Worm (Caenorhabditis elegans) whole organism, late embryonic: ENCODE data around the gene tbx-36.

Experiments used
- ahr-1 ChIP-seq: sonication (generic microtip); optimal IDR thresholded peaks from 2 replicates; lab custom pipeline; 2016; ENCODE audit warnings: missing genetic modification characterization, missing compliant biosample characterization
- ama-1 ChIP-seq: fragments of 150-350 bp; optimal IDR thresholded peaks from 2 replicates; lab custom pipeline; 2014
- ceh-19 ChIP-seq: fragments of 200-800 bp; sonication (Bioruptor generic); optimal IDR thresholded peaks from 2 replicates; lab custom pipeline; 2018; ENCODE audit warnings: mild to moderate bottlenecking, missing genetic modification characterization, missing compliant biosample characterization
- ceh-45 ChIP-seq: fragments of 200-800 bp; sonication (Bioruptor generic); IDR thresholded peaks from 2 replicates; pipeline ENCODE4 v1.3.6; 2022; ENCODE audit warnings: missing genetic modification reagents, missing genetic modification characterization, missing compliant biosample characterization
- ceh-9 ChIP-seq: sonication (generic microtip); optimal IDR thresholded peaks from 2 replicates; lab custom pipeline; 2016; ENCODE audit warnings: mild to moderate bottlenecking, missing genetic modification characterization, inconsistent platforms, missing compliant biosample characterization
- elt-2 ChIP-seq: sonication (generic microtip); optimal IDR thresholded peaks from 2 replicates; lab custom pipeline; 2016; ENCODE audit warnings: missing genetic modification reagents, missing genetic modification characterization, missing compliant biosample characterization
- fax-1 ChIP-seq: sonication (generic microtip); optimal IDR thresholded peaks from 2 replicates; lab custom pipeline; 2016; ENCODE audit warnings: missing genotype, missing genetic modification characterization, missing compliant biosample characterization
- fkh-6 ChIP-seq: sonication (generic microtip); optimal IDR thresholded peaks from 2 replicates; lab custom pipeline; 2016; ENCODE audit warnings: missing genetic modification characterization, missing compliant biosample characterization
- gmeb-2 ChIP-seq: sonication (generic microtip); optimal IDR thresholded peaks from 2 replicates; lab custom pipeline; 2016; ENCODE audit warnings: missing genetic modification characterization, inconsistent platforms, missing compliant biosample characterization
- hlh-15 ChIP-seq: sonication (generic microtip); optimal IDR thresholded peaks from 2 replicates; lab custom pipeline; 2016; ENCODE audit warnings: missing genetic modification characterization, missing compliant biosample characterization
- lim-6 ChIP-seq: sonication (generic microtip); optimal IDR thresholded peaks from 2 replicates; lab custom pipeline; 2016; ENCODE audit warnings: missing genetic modification characterization, missing compliant biosample characterization
- nhr-11 ChIP-seq: fragments of 150-350 bp; optimal IDR thresholded peaks from 2 replicates; lab custom pipeline; 2014; ENCODE audit warnings: missing biosample characterization, missing genetic modification characterization
- nhr-232 ChIP-seq: sonication (generic microtip); optimal IDR thresholded peaks from 2 replicates; lab custom pipeline; 2016; ENCODE audit warnings: missing genetic modification characterization, missing compliant biosample characterization
- sdc-2 ChIP-seq: sonication (generic microtip); optimal IDR thresholded peaks from 2 replicates; lab custom pipeline; 2016; ENCODE audit warnings: missing genotype, missing genetic modification characterization, missing compliant biosample characterization

ce11 chrIV:11916907-11917306, 33.5 kb upstream of the tbx-36 start, which contains the start of gene ZK822.10:
- TF ChIP-seq nhr-232 (tag; lab: Kevin White, UChicago) (no peak), elt-2 (tag; lab: Kevin White, UChicago) (no peak), lim-6 (tag; lab: Kevin White, UChicago) (no peak), fkh-6 (tag; lab: Kevin White, UChicago) (no peak), nhr-11 (tag; lab: Kevin White, UChicago) (no peak), ama-1 (no peak), hlh-15 (no peak), gmeb-2 (tag; lab: Kevin White, UChicago) (no peak), sdc-2 (tag; lab: Kevin White, UChicago) (no peak), ceh-9 (no peak), fax-1 (tag; lab: Kevin White, UChicago) (no peak), ceh-45 (GFP tag; lab: Robert Waterston, UW) (no peak), ahr-1 (tag; lab: Kevin White, UChicago) (no peak), ceh-19 (GFP tag; lab: Kevin White, UChicago) (no peak)
